Fruit fly (Drosophila melanogaster): ENCODE measurements around the gene kmg.
A peak's percentile ranks its signal among the peaks of the same experiment; 100 is the strongest.

Gene kmg

dm6 chr2L:13165802-13166347 is 5.5 kb downstream of the kmg start, which contains the start of gene DnaJ-H:
TSS of gene DnaJ-H (minus strand) at chr2L:13166072.
- no peak for TF ChIP-seq noc (tag; optimal IDR thresholded peaks at IDR 0.05)

DNA sequence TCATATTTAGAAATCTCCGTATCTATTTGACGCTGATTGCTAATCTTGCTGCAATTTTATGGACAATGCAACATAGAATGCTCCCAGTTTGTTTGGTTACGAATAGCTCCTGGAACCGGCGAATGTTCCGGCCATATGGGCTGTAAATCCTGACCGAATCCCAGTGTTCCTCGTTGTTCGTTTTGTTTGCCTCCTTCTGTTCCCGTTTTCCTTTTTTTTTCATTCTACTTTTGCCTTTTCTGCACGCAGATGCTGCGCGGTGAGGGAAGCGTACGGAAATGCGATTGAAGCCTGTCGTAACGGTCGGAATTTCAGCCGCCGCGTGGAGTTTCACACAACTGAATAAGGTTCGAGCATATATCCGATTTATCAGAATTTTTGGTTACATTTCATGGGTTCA is 15.8 kb downstream of the kmg start, which contains the start of gene CG43925:
CG43925 (plus strand) TSS at position 301 of the 400 bp plus-strand sequence.
- no peak for TF ChIP-seq noc (tag; optimal IDR thresholded peaks at IDR 0.05)

DNA sequence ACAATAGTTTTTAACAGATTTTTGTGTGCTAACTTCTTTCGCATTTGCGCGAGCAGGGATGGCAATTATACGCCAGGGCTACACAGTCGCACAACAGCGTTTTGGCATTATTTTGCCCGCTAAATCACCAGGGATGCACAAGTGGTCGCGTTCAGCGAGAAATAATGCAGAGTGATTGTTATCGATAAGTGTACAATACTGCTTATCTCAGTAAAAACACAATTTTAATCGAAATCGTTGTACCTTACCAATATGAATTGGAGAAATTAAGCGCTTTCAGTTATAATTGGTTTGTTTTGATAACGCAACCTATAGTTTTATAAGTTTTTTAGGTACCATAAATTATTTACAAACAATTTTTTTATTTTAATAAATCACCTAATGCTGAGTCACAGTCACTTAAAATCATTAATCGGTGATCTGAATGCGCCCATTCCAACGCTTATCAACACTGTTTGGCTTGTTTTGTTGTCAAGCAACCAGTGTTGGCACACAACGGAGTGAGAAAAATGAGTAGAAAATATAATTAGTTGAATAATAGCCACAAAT is 16.4 kb downstream of the kmg start, which contains the start of the genes Sfmbt and CG5439:
Sfmbt (minus strand) TSS at position 85 of the 549 bp plus-strand sequence.
CG5439 (plus strand) TSS at position 450 of the 549 bp plus-strand sequence.
- no peak for TF ChIP-seq noc (tag; optimal IDR thresholded peaks at IDR 0.05)

DNA sequence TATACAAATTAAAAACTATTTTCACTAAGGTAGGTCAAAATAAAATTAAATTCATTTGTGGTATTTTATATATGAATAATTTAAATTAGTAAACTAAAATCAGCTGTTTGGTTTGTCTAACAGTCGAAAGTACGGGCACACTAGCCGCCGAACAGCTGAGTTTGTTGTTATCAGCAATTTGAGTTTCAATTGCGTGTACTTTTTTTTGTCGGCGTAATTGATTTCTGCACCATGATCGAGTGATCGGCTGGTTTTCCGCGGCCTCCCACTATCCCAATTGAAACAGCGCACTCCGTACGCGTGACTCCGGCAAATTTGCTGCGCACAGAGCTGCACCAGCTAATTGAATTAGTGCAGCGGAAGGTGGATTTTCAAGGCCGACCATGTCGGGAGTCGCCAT is 18.8 kb downstream of the kmg start, which contains the start of gene Alg7:
Alg7 (plus strand) TSS at position 153 of the 400 bp plus-strand sequence.
- TF ChIP-seq noc (tag; optimal IDR thresholded peaks at IDR 0.05), result no peak

DNA sequence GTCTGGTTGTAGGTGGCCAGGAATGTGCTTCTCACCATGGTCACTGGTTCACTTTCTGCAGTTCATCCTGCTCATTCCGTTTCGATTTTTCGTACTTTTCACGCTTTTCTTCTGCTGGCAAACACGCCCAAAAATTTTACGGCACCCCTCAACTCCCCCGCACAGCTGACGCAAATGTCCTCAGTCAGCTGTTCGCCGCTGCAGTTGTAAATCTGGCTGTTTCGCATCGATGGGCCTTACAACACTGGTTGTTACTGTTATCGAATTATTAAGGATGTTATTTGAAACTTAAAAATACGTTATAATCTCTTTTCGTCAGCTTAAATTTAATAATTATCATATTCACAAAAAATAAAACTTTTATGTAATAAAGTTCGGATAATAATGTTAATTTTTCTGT is 22.1 kb downstream of the kmg start, which contains the start of gene Mgat3:
Mgat3 (minus strand) TSS at position 182 of the 400 bp plus-strand sequence.
- no peak for TF ChIP-seq noc (tag; optimal IDR thresholded peaks at IDR 0.05)

dm6 chr2L:13183150-13183549 is 22.8 kb downstream of the kmg start, which contains the start of gene Rsph1:
TSS of gene Rsph1 (plus strand) at chr2L:13183450.
- TF ChIP-seq noc (tag; optimal IDR thresholded peaks at IDR 0.05), result no peak

dm6 chr2L:13190534-13190933 is 30.2 kb downstream of the kmg start:
- peak; percentile 93 for TF ChIP-seq noc (tag; optimal IDR thresholded peaks at IDR 0.05)

DNA sequence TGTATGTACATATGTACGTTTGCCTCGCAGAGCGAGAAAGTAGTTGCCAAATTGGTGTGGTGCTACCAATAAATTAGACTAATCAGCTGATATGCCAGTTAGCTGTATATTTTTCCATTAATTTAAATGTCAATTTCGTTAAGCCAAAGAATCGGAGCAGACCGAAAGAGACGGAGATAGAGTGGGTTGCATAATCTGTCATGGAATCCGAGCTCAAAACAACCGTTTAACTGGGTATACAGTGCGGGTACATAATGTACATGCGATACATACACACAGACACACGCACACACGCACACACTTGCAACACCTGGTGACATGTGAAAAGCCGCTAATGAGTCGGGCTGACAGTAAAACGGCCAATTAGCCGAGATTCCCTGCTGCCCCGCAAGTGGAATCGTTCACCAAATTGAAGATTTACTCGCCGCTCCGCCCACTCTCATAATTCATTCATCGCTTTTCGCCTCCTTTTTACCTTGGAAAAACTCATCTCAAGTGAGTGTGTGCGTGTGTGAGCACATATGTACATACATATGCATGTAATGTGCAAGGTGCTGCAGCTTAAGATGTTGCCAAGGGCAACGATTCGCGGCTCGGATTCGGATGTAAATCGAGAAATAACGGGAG is 30.8 kb downstream of the kmg start:
- TF ChIP-seq noc (tag; optimal IDR thresholded peaks at IDR 0.05), result no peak

DNA sequence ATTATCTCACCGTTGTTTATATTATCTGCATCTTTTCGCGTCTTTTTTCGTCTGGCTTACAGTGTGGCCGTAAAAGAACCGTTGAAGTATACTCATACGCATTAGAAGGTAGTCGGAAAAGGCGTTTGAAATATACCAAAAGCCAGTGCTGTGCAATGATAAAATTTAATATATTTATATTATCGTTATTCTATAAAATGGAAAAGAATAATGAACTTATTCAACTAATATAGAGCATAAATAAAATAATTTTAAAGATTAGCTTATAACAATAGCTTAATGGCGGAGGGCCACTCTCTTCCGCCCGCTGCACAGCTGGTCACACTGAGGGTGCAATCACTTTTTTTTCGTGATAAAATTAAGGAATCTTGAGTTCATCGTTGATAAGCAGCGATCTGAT is 31.6 kb downstream of the kmg start, which contains the start of the genes CG16974 and Edem2:
CG16974 (minus strand) TSS at position 86 of the 400 bp plus-strand sequence.
Edem2 (plus strand) TSS at position 308 of the 400 bp plus-strand sequence.
- no peak for TF ChIP-seq noc (tag; optimal IDR thresholded peaks at IDR 0.05)

DNA sequence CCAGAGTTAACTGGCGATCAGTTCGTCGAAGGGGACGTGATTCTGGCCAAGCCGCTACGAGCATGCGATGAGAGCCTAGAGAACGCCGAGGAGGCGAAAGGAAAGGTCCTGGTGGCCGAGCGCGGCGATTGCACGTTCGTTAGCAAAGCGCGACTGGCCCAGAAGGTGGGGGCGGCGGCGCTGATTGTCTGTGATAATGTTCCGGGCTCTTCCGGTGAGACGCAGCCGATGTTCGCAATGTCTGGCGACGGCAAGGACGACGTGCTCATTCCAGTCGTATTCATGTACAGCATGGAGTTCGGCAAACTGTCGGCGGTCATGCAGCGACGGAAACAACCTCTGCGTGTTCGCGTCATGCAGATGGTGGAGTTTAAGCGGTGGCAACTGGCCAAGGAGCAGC is 35.5 kb downstream of the kmg start:
- no peak for TF ChIP-seq noc (tag; optimal IDR thresholded peaks at IDR 0.05)

- no peak for TF ChIP-seq noc (tag; optimal IDR thresholded peaks at IDR 0.05)
Measured at dm6 chr2L:13202960-13203436, 42.7 kb downstream of the kmg start, which contains the start of gene CG16972. TSS of gene CG16972 (minus strand) at chr2L:13203295.

DNA sequence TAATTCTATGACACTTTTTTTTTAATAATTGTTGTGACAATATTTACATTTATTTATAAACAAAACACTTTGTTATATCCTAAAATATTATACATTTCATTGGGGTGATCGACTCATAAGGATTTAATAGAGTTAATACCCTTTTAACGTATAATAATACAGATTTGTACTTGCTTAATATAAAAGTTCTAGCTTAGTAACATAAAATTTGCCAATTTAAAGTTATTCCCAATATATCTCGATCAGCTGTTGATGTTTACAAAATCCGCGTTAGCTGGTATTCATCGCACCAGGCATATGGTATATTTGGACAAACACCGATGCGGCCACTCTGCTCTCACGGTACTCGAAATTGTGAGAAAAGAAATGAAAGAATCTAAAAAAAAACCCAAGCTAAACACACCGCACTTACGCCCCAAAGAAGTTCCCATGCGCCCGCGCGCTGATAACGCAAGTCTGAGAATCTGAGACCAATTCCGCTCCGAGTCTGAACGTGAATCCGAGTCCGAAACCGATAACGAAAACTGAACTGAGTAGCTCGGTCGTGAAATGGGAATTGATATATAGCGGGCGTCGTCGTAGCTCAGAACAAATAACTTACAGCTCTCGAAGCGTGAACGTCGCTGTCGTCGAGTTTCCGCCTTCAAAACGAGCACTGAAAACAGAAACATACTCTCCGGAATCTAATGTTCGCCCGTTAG is 43.3 kb downstream of the kmg start, which contains the start of gene Pect:
Pect (plus strand) TSS at position 326 of the 701 bp plus-strand sequence.
- peak; percentile 51 for TF ChIP-seq noc (tag; optimal IDR thresholded peaks at IDR 0.05)

- no peak for TF ChIP-seq noc (tag; optimal IDR thresholded peaks at IDR 0.05)
Measured at dm6 chr2L:13204151-13204550, 43.8 kb downstream of the kmg start.

- no peak for TF ChIP-seq noc (tag; optimal IDR thresholded peaks at IDR 0.05)
Measured at dm6 chr2L:13205256-13205655, 44.9 kb downstream of the kmg start.

dm6 chr2L:13206077-13206668 is 45.8 kb downstream of the kmg start:
- TF ChIP-seq noc (tag; optimal IDR thresholded peaks at IDR 0.05), result peak; percentile 57

Measured in whole organism, larva.